Worm (Caenorhabditis elegans): ENCODE data around the gene egl-27.
A peak's percentile ranks its signal among the peaks of the same experiment; 100 is the strongest.

DNA sequence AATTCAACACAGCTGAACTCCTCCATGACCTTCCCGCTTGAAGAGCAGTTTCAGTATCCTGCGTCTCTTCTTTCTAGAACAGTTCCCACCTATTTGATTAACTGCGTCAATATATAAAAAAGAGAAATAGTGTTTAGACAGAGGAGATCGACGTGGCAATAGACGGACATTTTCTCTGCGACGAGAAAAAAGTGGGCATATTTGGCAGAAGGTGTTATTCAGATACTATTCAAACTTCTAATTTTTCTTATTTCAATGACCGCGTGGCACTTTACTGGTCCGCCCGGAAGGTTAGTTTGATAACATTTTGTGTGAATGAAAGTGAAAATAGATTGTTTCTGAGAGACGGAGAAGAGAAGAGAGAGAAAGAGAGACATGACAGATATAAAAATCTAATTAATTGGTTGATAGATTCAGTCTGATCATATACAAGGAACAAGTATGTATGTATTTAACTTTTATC lies 13.1 kb downstream of the egl-27 start, which contains the start of gene tbc-6:
- peak; percentile 61 for TF ChIP-seq W03F9.2 (tag; optimal IDR thresholded peaks at IDR 0.05)
- no peak for TF ChIP-seq him-1 (tag; optimal IDR thresholded peaks at IDR 0.05)
- TF ChIP-seq dao-5 (tag; optimal IDR thresholded peaks at IDR 0.05) = no peak
